Worm (Caenorhabditis elegans): ENCODE data around the gene tps-2.

The tps-2 gene

ce11 chrII:14618764-14619163 lies 18.1 kb downstream of the tps-2 start:
- TF ChIP-seq mes-4 (tag; optimal IDR thresholded peaks at IDR 0.05) (no peak), nhr-179 (tag; optimal IDR thresholded peaks at IDR 0.05) (no peak), ztf-25 (GFP tag; IDR thresholded peaks at IDR 0.05) (no peak), lin-35 (GFP tag; optimal IDR thresholded peaks at IDR 0.05) (no peak), lin-54 (GFP tag; optimal IDR thresholded peaks at IDR 0.05) (no peak), ceh-58 (GFP tag; IDR thresholded peaks at IDR 0.05) (no peak), Y53F4B.3 (GFP tag; IDR thresholded peaks at IDR 0.05) (no peak), hsf-1 (GFP tag; IDR thresholded peaks at IDR 0.05) (no peak)

- TF ChIP-seq repo-1 (tag; optimal IDR thresholded peaks at IDR 0.05) (no peak), F22D6.2 (tag; optimal IDR thresholded peaks at IDR 0.05) (no peak), C17E4.6 (GFP tag; IDR thresholded peaks at IDR 0.05) (no peak), lin-26 (GFP tag; IDR thresholded peaks at IDR 0.05) (no peak), let-526 (GFP tag; IDR thresholded peaks at IDR 0.05) (no peak), sptf-2 (GFP tag; optimal IDR thresholded peaks at IDR 0.05) (no peak), dpl-1 (GFP tag; optimal IDR thresholded peaks at IDR 0.05) (no peak), Y56A3A.18 (GFP tag; IDR thresholded peaks at IDR 0.05) (no peak), tbp1 (GFP tag; optimal IDR thresholded peaks at IDR 0.05) (no peak), lir-1 (GFP tag; conservative IDR thresholded peaks at IDR 0.05) (no peak), Y67H2A.10 (GFP tag; conservative IDR thresholded peaks at IDR 0.05) (no peak), cebp-1 (GFP tag; IDR thresholded peaks at IDR 0.05) (no peak), cebp-1 (tag; optimal IDR thresholded peaks at IDR 0.05) (no peak)
These were observed 19.1 kb downstream of the tps-2 start for ce11 chrII:14619806-14620205.

- TF ChIP-seq F57A8.1 (GFP tag; optimal IDR thresholded peaks at IDR 0.05) (no peak), lir-1 (GFP tag; conservative IDR thresholded peaks at IDR 0.05) (no peak), K11D2.4 (GFP tag; IDR thresholded peaks at IDR 0.05) (no peak), madf-10 (tag; optimal IDR thresholded peaks at IDR 0.05) (no peak), ztf-6 (GFP tag; IDR thresholded peaks at IDR 0.05) (no peak), lsl-1 (GFP tag; optimal IDR thresholded peaks at IDR 0.05) (no peak), K12H6.12 (tag; optimal IDR thresholded peaks at IDR 0.05) (no peak), sea-2 (GFP tag; IDR thresholded peaks at IDR 0.05) (no peak), tlf-1 (GFP tag; optimal IDR thresholded peaks at IDR 0.05) (no peak), ama-1 (optimal IDR thresholded peaks at IDR 0.05) (no peak), ama-1 (GFP tag; optimal IDR thresholded peaks at IDR 0.05) (no peak), chd-7 (tag; optimal IDR thresholded peaks at IDR 0.05) (no peak), him-1 (tag; optimal IDR thresholded peaks at IDR 0.05) (no peak), hmg-1.2 (GFP tag; IDR thresholded peaks at IDR 0.05) (no peak), nfya-2 (GFP tag; IDR thresholded peaks at IDR 0.05) (no peak), F22D6.2 (tag; optimal IDR thresholded peaks at IDR 0.05) (no peak)
These were observed 20.0 kb downstream of the tps-2 start for ce11 chrII:14620730-14621129.

ce11 chrII:14622758-14623157 lies 22.1 kb downstream of the tps-2 start, which contains the start of gene mltn-10:
TSS of gene mltn-10 (plus strand) at chrII:14623058.
- TF ChIP-seq ets-4 (GFP tag; optimal IDR thresholded peaks at IDR 0.05) = no peak

- no peak for TF ChIP-seq lin-40 (tag; optimal IDR thresholded peaks at IDR 0.05)
- TF ChIP-seq hmg-20 (GFP tag; IDR thresholded peaks at IDR 0.05) = no peak
- TF ChIP-seq hlh-12 (tag; optimal IDR thresholded peaks at IDR 0.05) = no peak
- TF ChIP-seq bed-2 (GFP tag; IDR thresholded peaks at IDR 0.05) = no peak
- no peak for TF ChIP-seq madf-3 (GFP tag; IDR thresholded peaks at IDR 0.05)
- no peak for TF ChIP-seq aptf-3 (GFP tag; IDR thresholded peaks at IDR 0.05)
- TF ChIP-seq aptf-2 (GFP tag; conservative IDR thresholded peaks at IDR 0.05) = no peak
- no peak for TF ChIP-seq sea-2 (GFP tag; IDR thresholded peaks at IDR 0.05)
- TF ChIP-seq hlh-26 (GFP tag; conservative IDR thresholded peaks at IDR 0.05) = no peak
- TF ChIP-seq mel-28 (tag; optimal IDR thresholded peaks at IDR 0.05; ENCODE audit: borderline replicate concordance) = no peak
- TF ChIP-seq nhr-179 (tag; optimal IDR thresholded peaks at IDR 0.05) = no peak
- no peak for TF ChIP-seq bed-1 (GFP tag; IDR thresholded peaks at IDR 0.05)
- no peak for TF ChIP-seq rcor-1 (GFP tag; IDR thresholded peaks at IDR 0.05)
These were observed 26.2 kb downstream of the tps-2 start for ce11 chrII:14626883-14627282.
